Worm (Caenorhabditis elegans) whole organism, mixed stage, embryonic: ENCODE measurements around the gene scl-8.

Experiments used
- nhr-237 ChIP-seq: fragments of 150-350 bp; optimal IDR thresholded peaks from 2 replicates; lab custom pipeline; 2014; ENCODE audit warnings: missing biosample characterization, missing genetic modification characterization
- nhr-28 ChIP-seq: fragments of 150-350 bp; optimal IDR thresholded peaks from 2 replicates; lab custom pipeline; 2014; ENCODE audit warnings: missing biosample characterization, missing genetic modification characterization
- pha-4 ChIP-seq: fragments of 150-350 bp; optimal IDR thresholded peaks from 2 replicates; lab custom pipeline; 2018; ENCODE audit warnings: missing biosample characterization, missing genetic modification reagents, missing genetic modification characterization
- unc-39 ChIP-seq: fragments of 150-350 bp; optimal IDR thresholded peaks from 2 replicates; lab custom pipeline; 2014; ENCODE audit warnings: missing biosample characterization, missing genetic modification characterization
- ztf-11 ChIP-seq: fragments of 150-350 bp; optimal IDR thresholded peaks from 2 replicates; lab custom pipeline; 2014; ENCODE audit warnings: missing biosample characterization, missing genetic modification characterization

ce11 chrIV:13079119-13079518 lies 7.6 kb downstream of the scl-8 start, which contains the start of gene C39E9.8:
- TF ChIP-seq unc-39 (tag; lab: Kevin White, UChicago): no peak
- no peak for TF ChIP-seq ztf-11
- TF ChIP-seq nhr-28 (tag; lab: Kevin White, UChicago): no peak
- TF ChIP-seq nhr-237 (tag; lab: Kevin White, UChicago): no peak
- TF ChIP-seq pha-4 (tag; lab: Kevin White, UChicago): no peak
